Fruit fly (Drosophila melanogaster): Measurements from ENCODE around the gene CG17612.

dm6 chr2L:4332583-4332961 is 50.0 kb downstream of the CG17612 start:
- TF ChIP-seq Pif1A (GFP tag; optimal IDR thresholded peaks at IDR 0.05) (no peak), CG15710 (tag; optimal IDR thresholded peaks at IDR 0.05) (no peak), CG34367 (tag; optimal IDR thresholded peaks at IDR 0.05) (no peak), Ets98B (GFP tag; IDR thresholded peaks at IDR 0.05) (no peak), CG32121 (GFP tag; IDR thresholded peaks at IDR 0.05) (no peak), CG13204 (GFP tag; optimal IDR thresholded peaks at IDR 0.05) (no peak), Pif1B (GFP tag; optimal IDR thresholded peaks at IDR 0.05) (no peak), CG4496 (GFP tag; IDR thresholded peaks at IDR 0.05) (no peak), CG9948 (tag; optimal IDR thresholded peaks at IDR 0.05) (no peak)

Measured in whole organism, pupa.